Fruit fly (Drosophila melanogaster) S2 (cell line): ENCODE measurements around the gene Stt3B.

ENCODE experiments used
- CG8478 ChIP-seq: fragments of >200 bp; optimal IDR thresholded peaks from 2 replicates; lab custom pipeline; 2018
- CTCF ChIP-seq, 2 experiments: fragments of >200 bp; optimal IDR thresholded peaks; 2 replicates each; lab custom pipeline; 2018

- TF ChIP-seq CG8478 (lab: Kevin White, UChicago), result no peak
- TF ChIP-seq CTCF (optimal IDR thresholded peaks at IDR 0.05; lab: Kevin White, UChicago), result no peak
Measured at dm6 chr3R:25051441-25052097, 17.9 kb downstream of the Stt3B start.
